Worm (Caenorhabditis elegans) whole organism, young adult: ENCODE data around the gene str-93.

ENCODE experiments used
- C06A6.2 ChIP-seq: fragments of 200-800 bp; sonication (Bioruptor generic); conservative IDR thresholded peaks from 2 replicates; pipeline ENCODE4 v1.3.6; 2022; ENCODE audit warnings: missing genetic modification characterization, missing compliant biosample characterization
- C17E4.6 ChIP-seq: fragments of 200-800 bp; sonication (Bioruptor generic); IDR thresholded peaks from 2 replicates; pipeline ENCODE4 v1.3.6; 2022; ENCODE audit warnings: missing genetic modification reagents, missing genetic modification characterization, missing compliant biosample characterization
- F22D6.2 ChIP-seq: sonication (generic microtip); optimal IDR thresholded peaks from 2 replicates; lab custom pipeline; 2016; ENCODE audit warnings: mild to moderate bottlenecking, missing genetic modification characterization, missing compliant biosample characterization
- F37B4.10 ChIP-seq: fragments of 200-800 bp; sonication (Bioruptor generic); IDR thresholded peaks from 2 replicates; pipeline ENCODE4 v1.3.6; 2022; ENCODE audit warnings: missing genetic modification characterization, missing compliant biosample characterization
- F55B11.4 ChIP-seq: sonication (generic microtip); optimal IDR thresholded peaks from 2 replicates; lab custom pipeline; 2016; ENCODE audit warnings: missing compliant biosample characterization, missing genetic modification characterization, borderline replicate concordance; ENCODE audit not compliant: insufficient read depth
- F57A8.1 ChIP-seq: fragments of 200-800 bp; sonication (Bioruptor generic); optimal IDR thresholded peaks from 2 replicates; lab custom pipeline; 2018; ENCODE audit warnings: mild to moderate bottlenecking, missing genetic modification characterization, moderate library complexity, missing compliant biosample characterization
- Y67H2A.10 ChIP-seq: fragments of 200-800 bp; sonication (Bioruptor generic); conservative IDR thresholded peaks from 2 replicates; pipeline ENCODE4 v1.3.6; 2022; ENCODE audit warnings: missing genetic modification reagents, missing genetic modification characterization, missing compliant biosample characterization
- Y79H2A.3 ChIP-seq: fragments of 200-800 bp; sonication (Bioruptor generic); conservative IDR thresholded peaks from 2 replicates; pipeline ENCODE4 v1.3.6; 2022; ENCODE audit warnings: missing genetic modification reagents, missing genetic modification characterization, missing compliant biosample characterization
- Y95B8A.8 ChIP-seq: fragments of 200-800 bp; sonication (Bioruptor generic); IDR thresholded peaks from 2 replicates; pipeline ENCODE4 v1.3.6; 2022; ENCODE audit warnings: missing genetic modification reagents, missing genetic modification characterization, missing compliant biosample characterization
- ZK185.1 ChIP-seq: sonication (generic microtip); optimal IDR thresholded peaks from 2 replicates; lab custom pipeline; 2016; ENCODE audit warnings: mild to moderate bottlenecking, missing genetic modification characterization, missing compliant biosample characterization; ENCODE audit not compliant: poor library complexity, severe bottlenecking
- akir-1 ChIP-seq: fragments of 200-800 bp; sonication (Bioruptor generic); optimal IDR thresholded peaks from 2 replicates; lab custom pipeline; 2018; ENCODE audit warnings: mild to moderate bottlenecking, missing genetic modification characterization, moderate library complexity, missing compliant biosample characterization
- aptf-3 ChIP-seq: fragments of 200-800 bp; sonication (Bioruptor generic); IDR thresholded peaks from 2 replicates; pipeline ENCODE4 v1.3.6; 2022; ENCODE audit warnings: missing genetic modification characterization, missing compliant biosample characterization
- bed-1 ChIP-seq: fragments of 200-800 bp; sonication (Bioruptor generic); IDR thresholded peaks from 2 replicates; pipeline ENCODE4 v1.3.6; 2022; ENCODE audit warnings: missing genetic modification reagents, missing genetic modification characterization, missing compliant biosample characterization
- cebp-2 ChIP-seq: fragments of 200-800 bp; sonication (Bioruptor generic); IDR thresholded peaks from 2 replicates; pipeline ENCODE4 v1.3.6; 2022; ENCODE audit warnings: missing genetic modification characterization, missing compliant biosample characterization
- ceh-27 ChIP-seq: fragments of 200-800 bp; sonication (Bioruptor generic); optimal IDR thresholded peaks from 2 replicates; lab custom pipeline; 2018; ENCODE audit warnings: mild to moderate bottlenecking, missing genetic modification characterization, moderate library complexity, missing compliant biosample characterization
- ceh-40 ChIP-seq: fragments of 200-800 bp; sonication (Bioruptor generic); IDR thresholded peaks from 2 replicates; pipeline ENCODE4 v1.3.6; 2022; ENCODE audit warnings: missing genetic modification characterization, missing compliant biosample characterization
- ceh-58 ChIP-seq: fragments of 200-800 bp; sonication (Bioruptor generic); IDR thresholded peaks from 2 replicates; pipeline ENCODE4 v1.3.6; 2022; ENCODE audit warnings: missing genetic modification characterization, missing compliant biosample characterization
- chd-7 ChIP-seq: sonication (generic microtip); optimal IDR thresholded peaks from 2 replicates; lab custom pipeline; 2016; ENCODE audit warnings: mild to moderate bottlenecking, missing genetic modification characterization, moderate library complexity, missing compliant biosample characterization
- dpl-1 ChIP-seq: fragments of 150-350 bp; optimal IDR thresholded peaks from 2 replicates; lab custom pipeline; 2014; ENCODE audit warnings: missing biosample characterization, missing genetic modification reagents, missing genetic modification characterization
- efl-1 ChIP-seq: fragments of 150-350 bp; optimal IDR thresholded peaks from 2 replicates; lab custom pipeline; 2014; ENCODE audit warnings: missing biosample characterization, missing genetic modification reagents, missing genetic modification characterization
- egl-18 ChIP-seq: fragments of 200-800 bp; sonication (Bioruptor generic); IDR thresholded peaks from 2 replicates; pipeline ENCODE4 v1.3.6; 2022; ENCODE audit warnings: missing genetic modification reagents, missing genetic modification characterization, missing compliant biosample characterization
- ekl-4 ChIP-seq: fragments of 200-800 bp; sonication (Bioruptor generic); IDR thresholded peaks from 2 replicates; pipeline ENCODE4 v1.3.6; 2022; ENCODE audit warnings: missing genetic modification reagents, missing genetic modification characterization, missing compliant biosample characterization
- ets-4 ChIP-seq: fragments of 200-800 bp; sonication (Bioruptor generic); optimal IDR thresholded peaks from 2 replicates; lab custom pipeline; 2018; ENCODE audit warnings: mild to moderate bottlenecking, missing genetic modification characterization, missing compliant biosample characterization
- hmg-20 ChIP-seq: fragments of 200-800 bp; sonication (Bioruptor generic); IDR thresholded peaks from 2 replicates; pipeline ENCODE4 v1.3.6; 2022; ENCODE audit warnings: missing genetic modification reagents, missing genetic modification characterization, missing compliant biosample characterization
- hrde-1 ChIP-seq: sonication (generic microtip); optimal IDR thresholded peaks from 2 replicates; lab custom pipeline; 2016; ENCODE audit warnings: missing genetic modification characterization, mild to moderate bottlenecking, missing compliant biosample characterization, moderate library complexity, missing genotype, missing genetic modification reagents, borderline replicate concordance
- lag-1 ChIP-seq: fragments of 200-800 bp; sonication (Bioruptor generic); IDR thresholded peaks from 2 replicates; pipeline ENCODE4 v1.3.6; 2022; ENCODE audit warnings: missing genetic modification reagents, missing genetic modification characterization, missing compliant biosample characterization
- let-526 ChIP-seq: fragments of 200-800 bp; sonication (Bioruptor generic); IDR thresholded peaks from 2 replicates; pipeline ENCODE4 v1.3.6; 2022; ENCODE audit warnings: missing genetic modification reagents, missing genetic modification characterization, missing compliant biosample characterization
- lin-26 ChIP-seq: fragments of 200-800 bp; sonication (Bioruptor generic); IDR thresholded peaks from 2 replicates; pipeline ENCODE4 v1.3.6; 2022; ENCODE audit warnings: missing genetic modification reagents, missing genetic modification characterization, missing compliant biosample characterization
- lin-40 ChIP-seq: sonication (generic microtip); optimal IDR thresholded peaks from 2 replicates; lab custom pipeline; 2016; ENCODE audit warnings: missing genetic modification characterization, mild to moderate bottlenecking, missing compliant biosample characterization, missing genotype, missing genetic modification reagents
- lin-54 ChIP-seq: fragments of 200-800 bp; sonication (Bioruptor generic); optimal IDR thresholded peaks from 2 replicates; lab custom pipeline; 2018; ENCODE audit warnings: mild to moderate bottlenecking, missing genetic modification characterization, missing compliant biosample characterization
- madf-3 ChIP-seq: fragments of 200-800 bp; sonication (Bioruptor generic); IDR thresholded peaks from 2 replicates; pipeline ENCODE4 v1.3.6; 2022; ENCODE audit warnings: missing genetic modification reagents, missing genetic modification characterization, missing compliant biosample characterization
- madf-8 ChIP-seq: fragments of 200-800 bp; sonication (Bioruptor generic); conservative IDR thresholded peaks from 2 replicates; pipeline ENCODE4 v1.3.6; 2022; ENCODE audit warnings: missing genetic modification reagents, missing genetic modification characterization, missing compliant biosample characterization
- mcd-1 ChIP-seq: fragments of 200-800 bp; sonication (Bioruptor generic); IDR thresholded peaks from 2 replicates; pipeline ENCODE4 v1.3.6; 2022; ENCODE audit warnings: missing genetic modification reagents, missing genetic modification characterization, missing compliant biosample characterization
- mel-28 ChIP-seq: sonication (generic microtip); optimal IDR thresholded peaks from 2 replicates; lab custom pipeline; 2016; ENCODE audit warnings: borderline replicate concordance, mild to moderate bottlenecking, missing genetic modification characterization, missing compliant biosample characterization
- mes-4 ChIP-seq: sonication (generic microtip); optimal IDR thresholded peaks from 2 replicates; lab custom pipeline; 2016; ENCODE audit warnings: missing genotype, missing genetic modification characterization, missing compliant biosample characterization
- nhr-120 ChIP-seq: fragments of 200-800 bp; sonication (Bioruptor generic); IDR thresholded peaks from 2 replicates; pipeline ENCODE4 v1.3.6; 2022; ENCODE audit warnings: missing genetic modification characterization, missing compliant biosample characterization
- nhr-179 ChIP-seq: sonication (generic microtip); optimal IDR thresholded peaks from 2 replicates; lab custom pipeline; 2016; ENCODE audit warnings: mild to moderate bottlenecking, missing genetic modification characterization, missing compliant biosample characterization
- pbrm-1 ChIP-seq: fragments of 200-800 bp; sonication (Bioruptor generic); IDR thresholded peaks from 2 replicates; pipeline ENCODE4 v1.3.6; 2022; ENCODE audit warnings: missing genetic modification reagents, missing genetic modification characterization, missing compliant biosample characterization
- pha-4 ChIP-seq: fragments of 150-350 bp; sonication (generic microtip); optimal IDR thresholded peaks from 2 replicates; lab custom pipeline; 2014; ENCODE audit warnings: missing biosample characterization, missing genetic modification reagents, missing genetic modification characterization
- rec-8 ChIP-seq, 2 experiments: sonication (generic microtip); optimal IDR thresholded peaks; 2 replicates each; lab custom pipeline; 2016; ENCODE audit warnings: mild to moderate bottlenecking in 2 of 2, missing genetic modification characterization in 2 of 2, missing genetic modification reagents in 2 of 2, missing genotype in 2 of 2, missing biosample characterization in 1 of 2, missing compliant biosample characterization in 1 of 2, moderate library complexity in 1 of 2
- rpc-1 ChIP-seq, 2 experiments: fragments of 150-350 bp in 1 of 2; sonication (generic microtip) in 1 of 2; optimal IDR thresholded peaks; 2 replicates each; lab custom pipeline; 2014 to 2018; ENCODE audit warnings: missing biosample characterization in 1 of 2, missing genetic modification characterization in 1 of 2, missing genetic modification reagents in 1 of 2, missing genotype in 1 of 2
- sdz-38 ChIP-seq: sonication (generic microtip); optimal IDR thresholded peaks from 2 replicates; lab custom pipeline; 2016; ENCODE audit warnings: missing genotype, missing genetic modification characterization, missing compliant biosample characterization
- snpc-3.4 ChIP-seq: sonication (generic microtip); optimal IDR thresholded peaks from 2 replicates; lab custom pipeline; 2017; ENCODE audit warnings: missing genetic modification characterization, mild to moderate bottlenecking, missing compliant biosample characterization, antibody characterized with exemption, moderate library complexity, missing genotype, missing genetic modification reagents
- tlf-1 ChIP-seq: fragments of 200-800 bp; sonication (Bioruptor generic); optimal IDR thresholded peaks from 2 replicates; lab custom pipeline; 2018; ENCODE audit warnings: mild to moderate bottlenecking, missing genetic modification characterization, missing compliant biosample characterization
- unc-130 ChIP-seq: sonication (generic microtip); optimal IDR thresholded peaks from 2 replicates; lab custom pipeline; 2016; ENCODE audit warnings: missing genetic modification reagents, missing genetic modification characterization, missing compliant biosample characterization
- xnd-1 ChIP-seq: sonication (generic microtip); optimal IDR thresholded peaks from 2 replicates; lab custom pipeline; 2016; ENCODE audit warnings: missing genotype, missing genetic modification reagents, missing genetic modification characterization, missing compliant biosample characterization
- zfh-2 ChIP-seq: fragments of 200-800 bp; sonication (Bioruptor generic); conservative IDR thresholded peaks from 2 replicates; pipeline ENCODE4 v1.3.6; 2022; ENCODE audit warnings: missing genetic modification reagents, missing genetic modification characterization, missing compliant biosample characterization
- ztf-25 ChIP-seq: fragments of 200-800 bp; sonication (Bioruptor generic); IDR thresholded peaks from 2 replicates; pipeline ENCODE4 v1.3.6; 2022; ENCODE audit warnings: missing genetic modification reagents, missing genetic modification characterization, missing compliant biosample characterization
- ztf-28 ChIP-seq: fragments of 200-800 bp; sonication (Bioruptor generic); IDR thresholded peaks from 2 replicates; pipeline ENCODE4 v1.3.6; 2022; ENCODE audit warnings: missing genetic modification reagents, missing genetic modification characterization, missing compliant biosample characterization

Gene str-93

ce11 chrV:17721709-17722108 lies 48.5 kb upstream of the str-93 start (continued):
- no peak for TF ChIP-seq mes-4 (tag; lab: Kevin White, UChicago)
- TF ChIP-seq bed-1 (GFP tag; lab: Robert Waterston, UW) = no peak
- TF ChIP-seq madf-8 (GFP tag; lab: Robert Waterston, UW) = no peak
- no peak for TF ChIP-seq nhr-120 (GFP tag; lab: Robert Waterston, UW)
- no peak for TF ChIP-seq lin-26 (GFP tag; lab: Robert Waterston, UW)
- TF ChIP-seq pbrm-1 (GFP tag; lab: Robert Waterston, UW) = no peak
- TF ChIP-seq ets-4 (GFP tag; lab: Kevin White, UChicago) = peak; percentile 49
- no peak for TF ChIP-seq rpc-1 (optimal IDR thresholded peaks at IDR 0.05; lab: Kevin White, UChicago)
- no peak for TF ChIP-seq rpc-1 (tag; optimal IDR thresholded peaks at IDR 0.05; lab: Kevin White, UChicago)
- TF ChIP-seq ztf-28 (GFP tag; lab: Robert Waterston, UW) = no peak
- no peak for TF ChIP-seq efl-1 (GFP tag; lab: Kevin White, UChicago)
- no peak for TF ChIP-seq mel-28 (tag; lab: Kevin White, UChicago)
- TF ChIP-seq xnd-1 (tag; lab: Kevin White, UChicago) = no peak
- TF ChIP-seq nhr-179 (tag; lab: Kevin White, UChicago) = no peak
- TF ChIP-seq snpc-3.4 = no peak
- TF ChIP-seq ceh-58 (GFP tag; lab: Robert Waterston, UW) = no peak
- no peak for TF ChIP-seq madf-3 (GFP tag; lab: Robert Waterston, UW)
- no peak for TF ChIP-seq lin-54 (GFP tag; lab: Kevin White, UChicago)
- no peak for TF ChIP-seq lag-1 (GFP tag; lab: Robert Waterston, UW)
- no peak for TF ChIP-seq lin-40
- no peak for TF ChIP-seq ceh-40 (GFP tag; lab: Robert Waterston, UW)
- no peak for TF ChIP-seq ekl-4 (GFP tag; lab: Robert Waterston, UW)
- TF ChIP-seq akir-1 (GFP tag; lab: Kevin White, UChicago) = no peak
- no peak for TF ChIP-seq unc-130 (GFP tag; lab: Kevin White, UChicago)
- TF ChIP-seq rec-8 (tag; optimal IDR thresholded peaks at IDR 0.05; lab: Kevin White, UChicago) = no peak
- TF ChIP-seq zfh-2 = no peak
- no peak for TF ChIP-seq tlf-1 (GFP tag; lab: Kevin White, UChicago)
- TF ChIP-seq let-526 (GFP tag; lab: Robert Waterston, UW) = no peak
- no peak for TF ChIP-seq hmg-20
- no peak for TF ChIP-seq F22D6.2 (tag; lab: Kevin White, UChicago)
- no peak for TF ChIP-seq F57A8.1
- no peak for TF ChIP-seq egl-18 (GFP tag; lab: Robert Waterston, UW)
- TF ChIP-seq pha-4 (tag; lab: Kevin White, UChicago) = peak; percentile 30
- no peak for TF ChIP-seq dpl-1 (GFP tag; lab: Kevin White, UChicago)
- TF ChIP-seq F55B11.4 (tag; lab: Kevin White, UChicago) = no peak
- TF ChIP-seq F37B4.10 (GFP tag; lab: Robert Waterston, UW) = no peak
- no peak for TF ChIP-seq cebp-2 (GFP tag; lab: Robert Waterston, UW)
- TF ChIP-seq hrde-1 (tag; lab: Kevin White, UChicago) = no peak
- no peak for TF ChIP-seq aptf-3 (GFP tag; lab: Robert Waterston, UW)
- no peak for TF ChIP-seq ztf-25 (GFP tag; lab: Robert Waterston, UW)
- TF ChIP-seq Y79H2A.3 (GFP tag; lab: Robert Waterston, UW) = no peak
- TF ChIP-seq ZK185.1 (tag; lab: Kevin White, UChicago) = no peak
- TF ChIP-seq Y67H2A.10 (GFP tag; lab: Robert Waterston, UW) = no peak
- TF ChIP-seq C17E4.6 (GFP tag; lab: Robert Waterston, UW) = no peak
- no peak for TF ChIP-seq C06A6.2 (GFP tag; lab: Robert Waterston, UW)
- peak; percentile 72; the same call in 1 of the 2 replicates for TF ChIP-seq Y95B8A.8 (GFP tag; lab: Robert Waterston, UW)
- TF ChIP-seq chd-7 (tag; lab: Kevin White, UChicago) = no peak
- TF ChIP-seq ceh-27 (GFP tag; lab: Kevin White, UChicago) = no peak
- no peak for TF ChIP-seq mcd-1 (GFP tag; lab: Robert Waterston, UW)
- TF ChIP-seq sdz-38 (tag; lab: Kevin White, UChicago) = no peak
